Worm (Caenorhabditis elegans): Measurements from ENCODE around the gene F36H5.9.

Gene F36H5.9

ce11 chrII:1766715-1767114 is 13.8 kb upstream of the F36H5.9 start:
- TF ChIP-seq unc-62 (GFP tag; optimal IDR thresholded peaks at IDR 0.05 in 1 of 2): peak in 1 of 2 experiments; percentile 93
- TF ChIP-seq unc-62 (tag; optimal IDR thresholded peaks at IDR 0.05): no peak
- TF ChIP-seq saeg-2 (GFP tag; IDR thresholded peaks at IDR 0.05): no peak
- TF ChIP-seq F26F4.8 (GFP tag; conservative IDR thresholded peaks at IDR 0.05): no peak
- no peak for TF ChIP-seq unc-39 (tag; optimal IDR thresholded peaks at IDR 0.05)
- TF ChIP-seq cey-2 (tag; optimal IDR thresholded peaks at IDR 0.05; ENCODE audit: borderline replicate concordance, insufficient read depth): no peak

ce11 chrII:1763072-1763471 is 10.2 kb upstream of the F36H5.9 start, which contains the start of gene math-28:
Gene math-28, plus strand, starts transcription at chrII:1763372.
- peak; percentile 55 for TF ChIP-seq aha-1 (tag)
- TF ChIP-seq fos-1 (tag; optimal IDR thresholded peaks at IDR 0.05): no peak

ce11 chrII:1761564-1761963 is 8.7 kb upstream of the F36H5.9 start, which contains the start of gene F36H5.4:
Gene F36H5.4, plus strand, starts transcription at chrII:1761864.
- TF ChIP-seq lir-3 (tag; optimal IDR thresholded peaks at IDR 0.05) (no peak), zip-2 (tag; optimal IDR thresholded peaks at IDR 0.05) (no peak), lin-1 (GFP tag; IDR thresholded peaks at IDR 0.05) (no peak), T26A8.4 (GFP tag; IDR thresholded peaks at IDR 0.05) (no peak), nhr-41 (GFP tag; IDR thresholded peaks at IDR 0.05) (no peak), lin-15B (tag; optimal IDR thresholded peaks at IDR 0.05) (no peak), F37D6.2 (tag; optimal IDR thresholded peaks at IDR 0.05) (no peak), lim-7 (GFP tag; IDR thresholded peaks at IDR 0.05) (no peak), aha-1 (tag) (no peak), mdt-29 (GFP tag; IDR thresholded peaks at IDR 0.05) (no peak), php-3 (GFP tag; IDR thresholded peaks at IDR 0.05) (no peak), F10B5.3 (tag; optimal IDR thresholded peaks at IDR 0.05) (no peak), egl-43 (GFP tag; IDR thresholded peaks at IDR 0.05) (no peak), lsy-2 (tag; optimal IDR thresholded peaks at IDR 0.05) (no peak), dpl-1 (GFP tag; optimal IDR thresholded peaks at IDR 0.05) (no peak)

- no peak for TF ChIP-seq aly-2 (tag; optimal IDR thresholded peaks at IDR 0.05)
- TF ChIP-seq unc-130 (GFP tag; optimal IDR thresholded peaks at IDR 0.05): no peak
- TF ChIP-seq R02D3.7 (tag; optimal IDR thresholded peaks at IDR 0.05): no peak
- TF ChIP-seq lsy-2 (tag; optimal IDR thresholded peaks at IDR 0.05): no peak
- no peak for TF ChIP-seq T20F7.1 (GFP tag; optimal IDR thresholded peaks at IDR 0.05)
- no peak for TF ChIP-seq ceh-82 (tag; optimal IDR thresholded peaks at IDR 0.05)
- no peak for TF ChIP-seq rbr-2 (tag; optimal IDR thresholded peaks at IDR 0.05)
- TF ChIP-seq daf-8 (GFP tag; IDR thresholded peaks at IDR 0.05): no peak
- TF ChIP-seq Y48G9A.11 (GFP tag; IDR thresholded peaks at IDR 0.05): no peak
- TF ChIP-seq nhr-77 (tag; optimal IDR thresholded peaks at IDR 0.05): no peak
- TF ChIP-seq vab-7 (GFP tag; IDR thresholded peaks at IDR 0.05): no peak
- TF ChIP-seq Y75B8A.6 (GFP tag; IDR thresholded peaks at IDR 0.05): no peak
- no peak for TF ChIP-seq Y5F2A.4 (GFP tag; optimal IDR thresholded peaks at IDR 0.05)
- no peak for TF ChIP-seq nhr-76 (tag; optimal IDR thresholded peaks at IDR 0.05)
- no peak for TF ChIP-seq ZK337.2 (GFP tag; IDR thresholded peaks at IDR 0.05)
- no peak for TF ChIP-seq ceh-44 (GFP tag; IDR thresholded peaks at IDR 0.05)
Measured at ce11 chrII:1759602-1760001, 6.7 kb upstream of the F36H5.9 start, which contains the start of gene F36H5.18. Gene F36H5.18, plus strand, starts transcription at chrII:1759902.

ce11 chrII:1757033-1757432 is 4.1 kb upstream of the F36H5.9 start, which contains the start of gene F36H5.10:
Gene F36H5.10, plus strand, starts transcription at chrII:1757333.
- TF ChIP-seq lin-13 (GFP tag; optimal IDR thresholded peaks at IDR 0.05) (no peak), ceh-44 (GFP tag; IDR thresholded peaks at IDR 0.05) (no peak), aha-1 (tag) (peak; percentile 7), pqm-1 (tag; optimal IDR thresholded peaks at IDR 0.05) (no peak), pha-4 (GFP tag; IDR thresholded peaks at IDR 0.05) (no peak), pha-4 (tag; optimal IDR thresholded peaks at IDR 0.05) (no peak), php-3 (GFP tag; IDR thresholded peaks at IDR 0.05) (no peak), daf-19 (GFP tag; conservative IDR thresholded peaks at IDR 0.05) (no peak)
